Worm (Caenorhabditis elegans): ENCODE measurements around the gene lpr-4.

Gene lpr-4

ce11 chrX:11104883-11105629 lies 40.1 kb downstream of the lpr-4 start, which contains the start of gene W02H3.1:
Gene W02H3.1 (minus strand): TSS chrX:11105460.
- no peak for TF ChIP-seq mep-1 (tag; optimal IDR thresholded peaks at IDR 0.05)
- TF ChIP-seq lin-13 (tag; optimal IDR thresholded peaks at IDR 0.05), result no peak
- TF ChIP-seq tbx-8 (GFP tag; optimal IDR thresholded peaks at IDR 0.05), result no peak
- TF ChIP-seq sptf-1 (tag; optimal IDR thresholded peaks at IDR 0.05), result no peak
- TF ChIP-seq unc-120 (tag; optimal IDR thresholded peaks at IDR 0.05; ENCODE audit: poor library complexity, severe bottlenecking), result no peak
- TF ChIP-seq elt-3 (tag; optimal IDR thresholded peaks at IDR 0.05), result no peak
- no peak for TF ChIP-seq lin-32 (GFP tag; optimal IDR thresholded peaks at IDR 0.05)
- no peak for TF ChIP-seq ceh-39 (tag; optimal IDR thresholded peaks at IDR 0.05)
- TF ChIP-seq sem-2 (GFP tag; optimal IDR thresholded peaks at IDR 0.05), result no peak
- no peak for TF ChIP-seq mab-5 (tag; optimal IDR thresholded peaks at IDR 0.05)
- no peak for TF ChIP-seq blmp-1 (tag; optimal IDR thresholded peaks at IDR 0.05)

ce11 chrX:11107076-11107475 lies 42.1 kb downstream of the lpr-4 start, which contains the start of gene clc-17:
Gene clc-17 (plus strand): TSS chrX:11107376.
- TF ChIP-seq nhr-76 (tag; optimal IDR thresholded peaks at IDR 0.05) (no peak), elt-1 (tag; optimal IDR thresholded peaks at IDR 0.05; ENCODE audit: borderline replicate concordance, insufficient read depth) (no peak), nhr-237 (tag; optimal IDR thresholded peaks at IDR 0.05) (no peak), ham-2 (GFP tag; optimal IDR thresholded peaks at IDR 0.05) (no peak), drap-1 (GFP tag; optimal IDR thresholded peaks at IDR 0.05) (no peak), ceh-83 (GFP tag; optimal IDR thresholded peaks at IDR 0.05) (no peak), unc-120 (tag; optimal IDR thresholded peaks at IDR 0.05; ENCODE audit: poor library complexity, severe bottlenecking) (no peak), nhr-2 (tag; optimal IDR thresholded peaks at IDR 0.05) (no peak)

- no peak for TF ChIP-seq mls-2 (tag; optimal IDR thresholded peaks at IDR 0.05)
- TF ChIP-seq lin-32 (GFP tag; optimal IDR thresholded peaks at IDR 0.05), result no peak
- no peak for TF ChIP-seq lsy-2 (tag; optimal IDR thresholded peaks at IDR 0.05)
- TF ChIP-seq ceh-43 (GFP tag; optimal IDR thresholded peaks at IDR 0.05), result no peak
- TF ChIP-seq M03D4.4 (tag; optimal IDR thresholded peaks at IDR 0.05), result no peak
- TF ChIP-seq flh-1 (GFP tag; optimal IDR thresholded peaks at IDR 0.05), result no peak
- TF ChIP-seq nhr-28 (tag; optimal IDR thresholded peaks at IDR 0.05), result no peak
- TF ChIP-seq blmp-1 (tag; optimal IDR thresholded peaks at IDR 0.05), result no peak
- no peak for TF ChIP-seq hlh-1 (tag; optimal IDR thresholded peaks at IDR 0.05)
- TF ChIP-seq zip-8 (tag; optimal IDR thresholded peaks at IDR 0.05), result no peak
- TF ChIP-seq ham-2 (GFP tag; optimal IDR thresholded peaks at IDR 0.05), result no peak
- no peak for TF ChIP-seq nhr-76 (tag; optimal IDR thresholded peaks at IDR 0.05)
- TF ChIP-seq ceh-39 (tag; optimal IDR thresholded peaks at IDR 0.05), result no peak
- no peak for TF ChIP-seq cnd-1 (tag; optimal IDR thresholded peaks at IDR 0.05)
- TF ChIP-seq elt-3 (tag; optimal IDR thresholded peaks at IDR 0.05), result no peak
- no peak for TF ChIP-seq nhr-12 (tag; optimal IDR thresholded peaks at IDR 0.05)
- no peak for TF ChIP-seq drap-1 (GFP tag; optimal IDR thresholded peaks at IDR 0.05)
- no peak for TF ChIP-seq pha-4 (tag; optimal IDR thresholded peaks at IDR 0.05)
- TF ChIP-seq snpc-4 (tag; optimal IDR thresholded peaks at IDR 0.05), result no peak
- TF ChIP-seq ces-1 (GFP tag; optimal IDR thresholded peaks at IDR 0.05), result no peak
Observed at ce11 chrX:11109200-11109599, 44.3 kb downstream of the lpr-4 start, which contains the start of gene grd-1. Gene grd-1 (plus strand): TSS chrX:11109440.

ce11 chrX:11114420-11114819 lies 49.5 kb downstream of the lpr-4 start:
- TF ChIP-seq sptf-1 (tag; optimal IDR thresholded peaks at IDR 0.05), result no peak
- no peak for TF ChIP-seq unc-39 (tag; optimal IDR thresholded peaks at IDR 0.05)
- TF ChIP-seq elt-3 (tag; optimal IDR thresholded peaks at IDR 0.05), result no peak
- no peak for TF ChIP-seq lin-13 (tag; optimal IDR thresholded peaks at IDR 0.05)
- no peak for TF ChIP-seq mab-5 (tag; optimal IDR thresholded peaks at IDR 0.05)

All from whole organism, mixed stage, embryonic.